Worm (Caenorhabditis elegans): ENCODE results near the gene nspg-5.

The nspg-5 gene

ce11 chrX:2960703-2961102 lies 21.1 kb upstream of the nspg-5 start:
- TF ChIP-seq nhr-28 (tag; optimal IDR thresholded peaks at IDR 0.05) (no peak), sem-2 (GFP tag; optimal IDR thresholded peaks at IDR 0.05) (no peak)

ce11 chrX:2966252-2966651 lies 15.6 kb upstream of the nspg-5 start:
- TF ChIP-seq hlh-1 (tag; optimal IDR thresholded peaks at IDR 0.05) (no peak), pha-4 (tag; optimal IDR thresholded peaks at IDR 0.05) (no peak), ceh-39 (tag; optimal IDR thresholded peaks at IDR 0.05) (no peak), tbx-8 (GFP tag; optimal IDR thresholded peaks at IDR 0.05) (no peak), bed-3 (GFP tag; optimal IDR thresholded peaks at IDR 0.05) (no peak), nhr-76 (tag; optimal IDR thresholded peaks at IDR 0.05) (no peak), lin-32 (GFP tag; optimal IDR thresholded peaks at IDR 0.05) (no peak), elt-1 (tag; optimal IDR thresholded peaks at IDR 0.05; ENCODE audit: borderline replicate concordance, insufficient read depth) (no peak), nhr-2 (tag; optimal IDR thresholded peaks at IDR 0.05) (no peak), cnd-1 (tag; optimal IDR thresholded peaks at IDR 0.05) (no peak), mab-5 (tag; optimal IDR thresholded peaks at IDR 0.05) (no peak), elt-3 (tag; optimal IDR thresholded peaks at IDR 0.05) (no peak), mls-2 (tag; optimal IDR thresholded peaks at IDR 0.05) (no peak), sptf-1 (tag; optimal IDR thresholded peaks at IDR 0.05) (no peak), nhr-28 (tag; optimal IDR thresholded peaks at IDR 0.05) (no peak), nhr-12 (tag; optimal IDR thresholded peaks at IDR 0.05) (no peak)

ce11 chrX:2969447-2969989 lies 12.3 kb upstream of the nspg-5 start:
- TF ChIP-seq lin-32 (GFP tag; optimal IDR thresholded peaks at IDR 0.05) (no peak), mls-2 (tag; optimal IDR thresholded peaks at IDR 0.05) (no peak), bed-3 (GFP tag; optimal IDR thresholded peaks at IDR 0.05) (no peak), tbx-8 (GFP tag; optimal IDR thresholded peaks at IDR 0.05) (no peak), lsy-2 (tag; optimal IDR thresholded peaks at IDR 0.05) (no peak), snpc-4 (tag; optimal IDR thresholded peaks at IDR 0.05) (no peak)

- no peak for TF ChIP-seq ham-2 (GFP tag; optimal IDR thresholded peaks at IDR 0.05)
- TF ChIP-seq ceh-43 (GFP tag; optimal IDR thresholded peaks at IDR 0.05), result no peak
- TF ChIP-seq M03D4.4 (tag; optimal IDR thresholded peaks at IDR 0.05), result no peak
- no peak for TF ChIP-seq drap-1 (GFP tag; optimal IDR thresholded peaks at IDR 0.05)
- no peak for TF ChIP-seq nhr-2 (tag; optimal IDR thresholded peaks at IDR 0.05)
- TF ChIP-seq tbx-8 (GFP tag; optimal IDR thresholded peaks at IDR 0.05), result no peak
- TF ChIP-seq nhr-12 (tag; optimal IDR thresholded peaks at IDR 0.05), result no peak
- no peak for TF ChIP-seq lin-32 (GFP tag; optimal IDR thresholded peaks at IDR 0.05)
- TF ChIP-seq snpc-4 (tag; optimal IDR thresholded peaks at IDR 0.05), result no peak
- no peak for TF ChIP-seq sem-2 (GFP tag; optimal IDR thresholded peaks at IDR 0.05)
- no peak for TF ChIP-seq nhr-76 (tag; optimal IDR thresholded peaks at IDR 0.05)
Observed at ce11 chrX:2970212-2970611, 11.6 kb upstream of the nspg-5 start.

ce11 chrX:2970804-2971395 lies 10.9 kb upstream of the nspg-5 start:
- no peak for TF ChIP-seq mab-5 (tag; optimal IDR thresholded peaks at IDR 0.05)
- no peak for TF ChIP-seq nhr-12 (tag; optimal IDR thresholded peaks at IDR 0.05)
- TF ChIP-seq mls-2 (tag; optimal IDR thresholded peaks at IDR 0.05), result no peak
- TF ChIP-seq nhr-76 (tag; optimal IDR thresholded peaks at IDR 0.05), result no peak
- TF ChIP-seq ham-2 (GFP tag; optimal IDR thresholded peaks at IDR 0.05), result no peak
- no peak for TF ChIP-seq elt-3 (tag; optimal IDR thresholded peaks at IDR 0.05)
- TF ChIP-seq nhr-237 (tag; optimal IDR thresholded peaks at IDR 0.05), result no peak
- TF ChIP-seq tbx-8 (GFP tag; optimal IDR thresholded peaks at IDR 0.05), result no peak
- TF ChIP-seq nhr-2 (tag; optimal IDR thresholded peaks at IDR 0.05), result no peak
- no peak for TF ChIP-seq M03D4.4 (tag; optimal IDR thresholded peaks at IDR 0.05)
- TF ChIP-seq lsy-2 (tag; optimal IDR thresholded peaks at IDR 0.05), result no peak
- TF ChIP-seq drap-1 (GFP tag; optimal IDR thresholded peaks at IDR 0.05), result no peak
- no peak for TF ChIP-seq cnd-1 (tag; optimal IDR thresholded peaks at IDR 0.05)

ce11 chrX:2971542-2971988 lies 10.2 kb upstream of the nspg-5 start:
- TF ChIP-seq unc-120 (tag; optimal IDR thresholded peaks at IDR 0.05; ENCODE audit: poor library complexity, severe bottlenecking) (no peak), nhr-237 (tag; optimal IDR thresholded peaks at IDR 0.05) (no peak), blmp-1 (tag; optimal IDR thresholded peaks at IDR 0.05) (no peak), flh-1 (GFP tag; optimal IDR thresholded peaks at IDR 0.05) (no peak), bed-3 (GFP tag; optimal IDR thresholded peaks at IDR 0.05) (no peak), tbx-8 (GFP tag; optimal IDR thresholded peaks at IDR 0.05) (no peak)

Measured in whole organism, mixed stage, embryonic.